Worm (Caenorhabditis elegans) whole organism, L4 larva: ENCODE data around the gene sms-1.

ENCODE experiments used
- ama-1 ChIP-seq: fragments of 150-350 bp; optimal IDR thresholded peaks from 2 replicates; lab custom pipeline; 2014; ENCODE audit warnings: inconsistent platforms, mixed read lengths
- ceh-44 ChIP-seq: fragments of 200-800 bp; sonication (Bioruptor generic); IDR thresholded peaks from 2 replicates; pipeline ENCODE4 v1.3.6; 2022; ENCODE audit warnings: missing genetic modification reagents, missing genetic modification characterization, missing compliant biosample characterization
- duxl-1 ChIP-seq: sonication (generic microtip); optimal IDR thresholded peaks from 2 replicates; lab custom pipeline; 2016; ENCODE audit warnings: mild to moderate bottlenecking, missing genetic modification characterization, moderate library complexity, missing compliant biosample characterization; ENCODE audit not compliant: poor library complexity
- fos-1 ChIP-seq: fragments of 150-350 bp; optimal IDR thresholded peaks from 2 replicates; lab custom pipeline; 2014; ENCODE audit warnings: missing biosample characterization, missing genetic modification characterization
- nhr-28 ChIP-seq: fragments of 150-350 bp; optimal IDR thresholded peaks from 2 replicates; lab custom pipeline; 2014; ENCODE audit warnings: missing biosample characterization, missing genetic modification characterization
- nhr-76 ChIP-seq: fragments of 150-350 bp; optimal IDR thresholded peaks from 2 replicates; lab custom pipeline; 2014; ENCODE audit warnings: missing biosample characterization, missing genetic modification characterization
- pqm-1 ChIP-seq: sonication (generic microtip); optimal IDR thresholded peaks from 2 replicates; lab custom pipeline; 2017; ENCODE audit warnings: missing biosample characterization, missing genetic modification characterization
- skn-1 ChIP-seq: fragments of 150-350 bp; optimal IDR thresholded peaks from 2 replicates; lab custom pipeline; 2014; ENCODE audit warnings: missing biosample characterization, missing genetic modification characterization
- snpc-4 ChIP-seq: fragments of 150-350 bp; optimal IDR thresholded peaks from 2 replicates; lab custom pipeline; 2014; ENCODE audit warnings: missing biosample characterization, missing genetic modification characterization
- unc-130 ChIP-seq: sonication (generic microtip); optimal IDR thresholded peaks from 2 replicates; lab custom pipeline; 2016; ENCODE audit warnings: missing genetic modification reagents, missing genetic modification characterization, missing compliant biosample characterization
- unc-62 ChIP-seq, 3 experiments: fragments of 150-350 bp in 1 of 3; sonication (generic microtip); optimal IDR thresholded peaks in 2 of 3; peaks in 1 of 3; 1 replicate in 1 of 3; 2 replicates in 2 of 3; lab custom pipeline; 2014 to 2017; ENCODE audit warnings: missing biosample characterization in 3 of 3, missing genetic modification characterization in 3 of 3, missing genetic modification reagents in 3 of 3, missing genotype in 1 of 3
- zip-2 ChIP-seq: fragments of 150-350 bp; optimal IDR thresholded peaks from 2 replicates; lab custom pipeline; 2014; ENCODE audit warnings: missing biosample characterization, missing genetic modification characterization

DNA sequence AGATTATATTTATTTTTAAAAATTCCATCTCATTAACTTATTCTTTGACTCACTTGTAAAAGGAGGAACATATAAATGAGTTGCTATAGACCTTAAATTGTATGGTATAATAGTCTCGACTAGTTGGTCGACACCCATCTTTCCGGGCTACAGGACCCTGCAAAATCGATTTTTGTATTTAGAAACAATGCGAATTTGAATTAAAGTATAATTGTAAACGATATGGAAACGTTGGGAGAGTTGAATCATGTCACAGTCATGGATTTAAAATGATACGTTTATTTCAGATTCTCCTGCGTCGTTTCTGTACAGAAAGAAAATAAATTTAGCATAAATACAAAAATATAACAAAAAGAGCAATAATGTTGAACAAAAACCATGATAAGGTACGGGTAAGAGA is 18.9 kb downstream of the sms-1 start, which contains the start of gene catp-8:
- no peak for TF ChIP-seq skn-1 (tag; lab: Kevin White, UChicago)
- no peak for TF ChIP-seq zip-2 (tag; lab: Kevin White, UChicago)
- TF ChIP-seq nhr-76 (tag; lab: Kevin White, UChicago) = no peak
- no peak for TF ChIP-seq unc-130
- TF ChIP-seq nhr-28 (tag; lab: Kevin White, UChicago) = no peak
- TF ChIP-seq unc-62 (GFP tag; optimal IDR thresholded peaks at IDR 0.05 in 1 of 2; lab: Kevin White, UChicago) = no peak
- no peak for TF ChIP-seq unc-62 (tag; optimal IDR thresholded peaks at IDR 0.05; lab: Kevin White, UChicago)
- no peak for TF ChIP-seq snpc-4 (tag; lab: Kevin White, UChicago)
- no peak for TF ChIP-seq ceh-44 (GFP tag; lab: Robert Waterston, UW)
- TF ChIP-seq duxl-1 (tag; lab: Kevin White, UChicago) = no peak
- TF ChIP-seq fos-1 (tag; lab: Kevin White, UChicago) = no peak
- no peak for TF ChIP-seq pqm-1 (tag; lab: Kevin White, UChicago)
- no peak for TF ChIP-seq ama-1 (lab: Kevin White, UChicago)
